Fruit fly (Drosophila melanogaster) whole organism, embryonic: ENCODE data around the gene MEP-1.

Experiments
- Awh ChIP-seq: fragments of 200-800 bp; sonication (Bioruptor generic); IDR thresholded peaks from 2 replicates; pipeline ENCODE4, ENCODE4 v1.3.6; 2022; ENCODE audit warnings: missing biosample characterization, missing genetic modification characterization
- B-H1 ChIP-seq: fragments of 200-800 bp; sonication (Bioruptor generic); IDR thresholded peaks from 3 replicates; pipeline ENCODE4 v1.3.6; 2022; ENCODE audit warnings: missing biosample characterization, missing genetic modification characterization
- Bdp1 ChIP-seq: fragments of 200-800 bp; sonication (Bioruptor generic); optimal IDR thresholded peaks from 3 replicates; lab custom pipeline; 2016; ENCODE audit warnings: missing biosample characterization, missing genetic modification characterization
- CG10321 ChIP-seq: fragments of 200-800 bp; sonication (Bioruptor generic); IDR thresholded peaks from 2 replicates; pipeline ENCODE4 v1.3.6; 2022; ENCODE audit warnings: missing biosample characterization, missing genetic modification characterization
- CG14441 ChIP-seq: fragments of 200-800 bp; sonication (Bioruptor generic); IDR thresholded peaks from 2 replicates; pipeline ENCODE4 v1.3.6; 2022; ENCODE audit warnings: missing biosample characterization, missing genetic modification characterization
- CG16779 ChIP-seq: fragments of 200-800 bp; sonication (Bioruptor generic); IDR thresholded peaks from 2 replicates; pipeline ENCODE4 v1.3.6; 2022; ENCODE audit warnings: missing biosample characterization, missing genetic modification characterization
- CG2199 ChIP-seq: fragments of 200-800 bp; sonication (Bioruptor generic); IDR thresholded peaks from 3 replicates; pipeline ENCODE4 v1.3.6; 2022; ENCODE audit warnings: missing biosample characterization, missing genetic modification characterization
- CG3163 ChIP-seq: fragments of 200-800 bp; sonication (Bioruptor generic); optimal IDR thresholded peaks from 3 replicates; lab custom pipeline; 2016; ENCODE audit warnings: missing biosample characterization, missing genetic modification characterization
- CG33557 ChIP-seq: fragments of 200-800 bp; sonication (Bioruptor generic); optimal IDR thresholded peaks from 2 replicates; lab custom pipeline; 2019; ENCODE audit warnings: missing biosample characterization, mild to moderate bottlenecking, missing genetic modification characterization, moderate library complexity
- CG3995 ChIP-seq: fragments of 200-800 bp; sonication (Bioruptor generic); optimal IDR thresholded peaks from 3 replicates; lab custom pipeline; 2016; ENCODE audit warnings: missing biosample characterization, missing genetic modification characterization
- CG4282 ChIP-seq: fragments of 200-800 bp; sonication (Bioruptor generic); optimal IDR thresholded peaks from 2 replicates; lab custom pipeline; 2016; ENCODE audit warnings: missing biosample characterization, missing genetic modification characterization
- CG5953 ChIP-seq: fragments of 200-800 bp; sonication (Bioruptor generic); IDR thresholded peaks from 2 replicates; pipeline ENCODE4 v1.3.6; 2022; ENCODE audit warnings: missing biosample characterization, missing genetic modification characterization
- CG8924 ChIP-seq: fragments of 200-800 bp; optimal IDR thresholded peaks from 3 replicates; lab custom pipeline; 2019; ENCODE audit warnings: missing biosample characterization, mild to moderate bottlenecking, missing genetic modification characterization, moderate library complexity
- CG9215 ChIP-seq: fragments of 200-800 bp; sonication (Bioruptor generic); IDR thresholded peaks from 2 replicates; pipeline ENCODE4 v1.3.6; 2022; ENCODE audit warnings: missing biosample characterization, missing genetic modification characterization
- CrebB ChIP-seq: fragments of 200-800 bp; sonication (Bioruptor generic); optimal IDR thresholded peaks from 3 replicates; lab custom pipeline; 2018; ENCODE audit warnings: missing biosample characterization, mild to moderate bottlenecking, missing genetic modification characterization
- Dip3 ChIP-seq: fragments of 200-800 bp; sonication (Bioruptor generic); optimal IDR thresholded peaks from 3 replicates; lab custom pipeline; 2016; ENCODE audit warnings: missing biosample characterization, missing genetic modification characterization
- Ets65A ChIP-seq: fragments of 200-800 bp; sonication (Bioruptor generic); peaks from one replicate; lab custom pipeline; 2016; ENCODE audit warnings: missing biosample characterization, missing genetic modification characterization
- GATAe ChIP-seq: fragments of 200-800 bp; sonication (Bioruptor generic); conservative IDR thresholded peaks from 2 replicates; pipeline ENCODE4 v1.3.6; 2022; ENCODE audit warnings: missing biosample characterization, missing genetic modification characterization
- Gsc ChIP-seq: fragments of 200-800 bp; sonication (Bioruptor generic); IDR thresholded peaks from 2 replicates; pipeline ENCODE4 v1.3.6; 2022; ENCODE audit warnings: missing biosample characterization, missing genetic modification characterization
- H15 ChIP-seq: fragments of 200-800 bp; sonication (Bioruptor generic); IDR thresholded peaks from 3 replicates; pipeline ENCODE4 v1.3.6; 2022; ENCODE audit warnings: missing biosample characterization, missing genetic modification characterization
- H2.0 ChIP-seq: fragments of 200-800 bp; sonication (Bioruptor generic); IDR thresholded peaks from 2 replicates; pipeline ENCODE4 v1.3.6; 2022; ENCODE audit warnings: missing biosample characterization, missing genetic modification characterization
- Jarid2 ChIP-seq: fragments of 200-800 bp; sonication (Bioruptor generic); optimal IDR thresholded peaks from 3 replicates; lab custom pipeline; 2017; ENCODE audit warnings: mild to moderate bottlenecking, missing biosample characterization, missing genetic modification reagents, missing genetic modification characterization
- Lpt ChIP-seq: fragments of >200 bp; optimal IDR thresholded peaks from 2 replicates; lab custom pipeline; 2018; ENCODE audit warnings: missing biosample characterization, missing genetic modification characterization
- Max ChIP-seq: fragments of 200-800 bp; sonication (Bioruptor generic); optimal IDR thresholded peaks from 2 replicates; lab custom pipeline; 2016; ENCODE audit warnings: missing biosample characterization, mild to moderate bottlenecking, missing genetic modification characterization
- Meics ChIP-seq: fragments of 200-800 bp; sonication (Bioruptor generic); optimal IDR thresholded peaks from 2 replicates; lab custom pipeline; 2017; ENCODE audit warnings: missing biosample characterization, mild to moderate bottlenecking, missing genetic modification characterization
- NFAT ChIP-seq: fragments of 200-800 bp; sonication (Bioruptor generic); IDR thresholded peaks from 2 replicates; pipeline ENCODE4 v1.3.6; 2022; ENCODE audit warnings: missing biosample characterization, missing genetic modification characterization
- Neu2 ChIP-seq: fragments of 200-800 bp; sonication (Bioruptor generic); optimal IDR thresholded peaks from 3 replicates; lab custom pipeline; 2016; ENCODE audit warnings: missing biosample characterization, missing genetic modification characterization, borderline replicate concordance
- Nf-YC ChIP-seq: fragments of 200-800 bp; optimal IDR thresholded peaks from 3 replicates; lab custom pipeline; 2019; ENCODE audit warnings: missing biosample characterization, mild to moderate bottlenecking, missing genetic modification characterization, moderate library complexity
- Ptx1 ChIP-seq: fragments of 200-800 bp; sonication (Bioruptor generic); IDR thresholded peaks from 2 replicates; pipeline ENCODE4 v1.3.6; 2022; ENCODE audit warnings: missing biosample characterization, missing genetic modification characterization
- az2 ChIP-seq: fragments of 200-800 bp; sonication (Bioruptor generic); optimal IDR thresholded peaks from 3 replicates; lab custom pipeline; 2016; ENCODE audit warnings: missing biosample characterization, missing genetic modification characterization
- bcd ChIP-seq: fragments of 200-800 bp; sonication (Bioruptor generic); optimal IDR thresholded peaks from 2 replicates; lab custom pipeline; 2017; ENCODE audit warnings: missing biosample characterization, mild to moderate bottlenecking, missing genetic modification characterization
- bsh ChIP-seq, 2 experiments: fragments of 200-800 bp; sonication (Bioruptor generic); optimal IDR thresholded peaks; 2 replicates each; lab custom pipeline; 2017 to 2018; ENCODE audit warnings: mild to moderate bottlenecking in 2 of 2, missing biosample characterization in 2 of 2, missing genetic modification characterization in 2 of 2, moderate library complexity in 1 of 2
- chif ChIP-seq, 2 experiments: fragments of 200-800 bp; sonication (Bioruptor generic); optimal IDR thresholded peaks; 3 replicates each; lab custom pipeline; 2016; ENCODE audit warnings: missing biosample characterization in 2 of 2, missing genetic modification characterization in 2 of 2
- chn ChIP-seq: fragments of 200-800 bp; sonication (Bioruptor generic); optimal IDR thresholded peaks from 2 replicates; lab custom pipeline; 2016; ENCODE audit warnings: missing biosample characterization, missing genetic modification characterization
- da ChIP-seq: fragments of 200-800 bp; sonication (Bioruptor generic); optimal IDR thresholded peaks from 2 replicates; lab custom pipeline; 2016; ENCODE audit warnings: missing biosample characterization, missing genetic modification characterization
- eyg ChIP-seq: fragments of 200-800 bp; sonication (Bioruptor generic); optimal IDR thresholded peaks from 3 replicates; lab custom pipeline; 2016; ENCODE audit warnings: missing biosample characterization, missing genetic modification characterization
- grn ChIP-seq: fragments of 200-800 bp; sonication (Bioruptor generic); optimal IDR thresholded peaks from 3 replicates; lab custom pipeline; 2017; ENCODE audit warnings: missing biosample characterization, missing genetic modification characterization
- gt ChIP-seq: fragments of 200-800 bp; sonication (Bioruptor generic); IDR thresholded peaks from 2 replicates; pipeline ENCODE4 v1.3.6; 2022; ENCODE audit warnings: missing biosample characterization, missing genetic modification characterization
- her ChIP-seq: fragments of 200-800 bp; sonication (Bioruptor generic); optimal IDR thresholded peaks from 2 replicates; lab custom pipeline; 2016; ENCODE audit warnings: missing biosample characterization, missing genetic modification characterization
- kni ChIP-seq: fragments of 200-800 bp; sonication (Bioruptor generic); optimal IDR thresholded peaks from 3 replicates; lab custom pipeline; 2017; ENCODE audit warnings: mild to moderate bottlenecking, missing biosample characterization, missing genetic modification reagents, missing genetic modification characterization
- nerfin-1 ChIP-seq: fragments of 200-800 bp; sonication (Bioruptor generic); optimal IDR thresholded peaks from 3 replicates; lab custom pipeline; 2019; ENCODE audit warnings: missing biosample characterization, mild to moderate bottlenecking, missing genetic modification characterization, moderate library complexity
- pb ChIP-seq: fragments of 200-800 bp; sonication (Bioruptor generic); optimal IDR thresholded peaks from 3 replicates; lab custom pipeline; 2016; ENCODE audit warnings: missing biosample characterization, missing genetic modification characterization
- pfk ChIP-seq: fragments of 200-800 bp; sonication (Bioruptor generic); optimal IDR thresholded peaks from 2 replicates; lab custom pipeline; 2018; ENCODE audit warnings: missing biosample characterization, mild to moderate bottlenecking, missing genetic modification characterization, moderate library complexity
- pnt ChIP-seq: fragments of 200-800 bp; sonication (Bioruptor generic); optimal IDR thresholded peaks from 3 replicates; lab custom pipeline; 2016; ENCODE audit warnings: missing biosample characterization, missing genetic modification characterization
- pum ChIP-seq: fragments of 200-800 bp; sonication (Bioruptor generic); optimal IDR thresholded peaks from 2 replicates; lab custom pipeline; 2016; ENCODE audit warnings: missing biosample characterization, missing genetic modification characterization
- sima ChIP-seq: fragments of 200-800 bp; sonication (Bioruptor generic); optimal IDR thresholded peaks from 2 replicates; lab custom pipeline; 2016; ENCODE audit warnings: missing biosample characterization, missing genetic modification characterization
- sna ChIP-seq: fragments of 200-800 bp; sonication (Bioruptor generic); IDR thresholded peaks from 2 replicates; pipeline ENCODE4 v1.3.6; 2022; ENCODE audit warnings: missing biosample characterization, missing genetic modification characterization; ENCODE audit not compliant: partially characterized antibody
- twi ChIP-seq: fragments of 200-800 bp; optimal IDR thresholded peaks from 2 replicates; lab custom pipeline; 2019; ENCODE audit warnings: missing biosample characterization, mild to moderate bottlenecking, missing genetic modification characterization, moderate library complexity
- zen ChIP-seq: fragments of 200-800 bp; sonication (Bioruptor generic); optimal IDR thresholded peaks from 3 replicates; lab custom pipeline; 2018; ENCODE audit warnings: missing biosample characterization, mild to moderate bottlenecking, missing genetic modification characterization, moderate library complexity
- zf30C ChIP-seq: fragments of 200-800 bp; sonication (Bioruptor generic); optimal IDR thresholded peaks from 3 replicates; lab custom pipeline; 2018; ENCODE audit warnings: missing biosample characterization, mild to moderate bottlenecking, missing genetic modification characterization

Gene MEP-1

DNA sequence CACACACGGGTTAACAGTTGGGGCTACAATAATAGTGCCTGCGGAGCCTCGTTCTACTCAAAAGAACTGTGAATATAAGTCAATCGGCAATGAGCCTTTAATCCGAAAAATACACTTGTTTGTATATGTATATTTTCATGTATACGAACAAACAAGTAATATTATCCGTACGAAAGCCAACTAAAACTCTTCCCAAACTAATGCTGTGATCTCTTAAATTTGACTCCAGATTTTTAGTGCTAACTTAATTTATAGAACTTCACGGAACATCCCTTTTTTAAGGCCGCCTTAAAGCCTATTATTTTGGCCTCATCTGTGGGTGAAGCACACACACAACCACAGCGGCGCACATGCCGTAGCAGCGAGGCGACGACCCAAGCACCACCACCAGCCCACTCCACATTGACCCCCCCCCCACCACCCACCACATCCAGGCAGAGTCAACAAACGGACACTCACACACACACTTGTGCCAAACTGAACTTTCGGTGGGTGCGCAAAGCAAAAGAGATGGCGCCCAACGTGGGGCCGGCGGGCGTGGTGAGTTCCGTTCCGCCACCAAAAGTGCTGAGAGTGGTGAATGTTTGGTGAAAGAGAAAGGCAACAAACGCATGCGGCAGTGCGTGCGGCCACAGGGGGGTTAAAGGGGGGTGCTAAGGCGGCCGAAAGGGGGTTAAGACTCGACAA, 47.3 kb upstream of the MEP-1 start (continued):
- TF ChIP-seq Jarid2 (GFP tag; lab: Kevin White, UChicago) (peak; percentile 74), twi (tag; lab: Kevin White, UChicago) (peak; percentile 53), sima (no peak), Gsc (GFP tag; lab: Robert Waterston, UW) (peak; percentile 55), CG16779 (GFP tag; lab: Robert Waterston, UW) (no peak), da (GFP tag; lab: Kevin White, UChicago) (no peak), Neu2 (GFP tag; lab: Kevin White, UChicago) (no peak), CrebB (peak; percentile 67), pnt (GFP tag; lab: Kevin White, UChicago) (peak; percentile 57), CG4282 (GFP tag; lab: Kevin White, UChicago) (no peak), pfk (GFP tag; lab: Kevin White, UChicago) (no peak), Lpt (no peak), pum (peak; percentile 69), az2 (GFP tag; lab: Kevin White, UChicago) (peak; percentile 82), B-H1 (GFP tag; lab: Robert Waterston, UW) (peak; percentile 40; the same call in 1 of the 3 replicates), NFAT (GFP tag; lab: Robert Waterston, UW) (no peak), eyg (GFP tag; lab: Kevin White, UChicago) (peak; percentile 64), H15 (GFP tag; lab: Robert Waterston, UW) (peak; percentile 46; the same call in 1 of the 3 replicates), CG3995 (GFP tag; lab: Kevin White, UChicago) (peak; percentile 10), Dip3 (GFP tag; lab: Kevin White, UChicago) (peak; percentile 66), Bdp1 (GFP tag; lab: Kevin White, UChicago) (peak; percentile 68), Awh (GFP tag; lab: Robert Waterston, UW) (0 out of 2 replicates have a peak, but pooled peaks have one; percentile 44), sna (GFP tag; lab: Robert Waterston, UW) (0 out of 2 replicates have a peak, but pooled peaks have one; percentile 33), CG33557 (peak; percentile 64), grn (no peak), CG3163 (GFP tag; lab: Kevin White, UChicago) (no peak), zen (peak; percentile 31), zf30C (GFP tag; lab: Kevin White, UChicago) (no peak), bcd (GFP tag; lab: Kevin White, UChicago) (peak; percentile 84), H2.0 (peak; percentile 51; the same call in 1 of the 2 replicates), bsh (GFP tag; optimal IDR thresholded peaks at IDR 0.05; lab: Kevin White, UChicago) (peak; percentile 80 to 86), CG2199 (GFP tag; lab: Robert Waterston, UW) (no peak), Ets65A (GFP tag; lab: Kevin White, UChicago) (peak; percentile 96), Max (GFP tag; lab: Kevin White, UChicago) (peak; percentile 69), Meics (GFP tag; lab: Kevin White, UChicago) (peak; percentile 88), pb (GFP tag; lab: Kevin White, UChicago) (peak; percentile 65), nerfin-1 (tag; lab: Kevin White, UChicago) (peak; percentile 73), kni (GFP tag; lab: Kevin White, UChicago) (peak; percentile 70), CG9215 (peak; percentile 66), CG8924 (tag; lab: Kevin White, UChicago) (peak; percentile 90), GATAe (GFP tag; lab: Robert Waterston, UW) (no peak), chn (GFP tag; lab: Kevin White, UChicago) (peak; percentile 77), CG5953 (GFP tag; lab: Robert Waterston, UW) (0 out of 2 replicates have a peak, but pooled peaks have one; percentile 41), CG10321 (GFP tag; lab: Robert Waterston, UW) (no peak), gt (peak; percentile 37; the same call in 1 of the 2 replicates), Nf-YC (tag; lab: Kevin White, UChicago) (peak; percentile 70), Ptx1 (GFP tag; lab: Robert Waterston, UW) (peak; percentile 80), chif (GFP tag; optimal IDR thresholded peaks at IDR 0.05; lab: Kevin White, UChicago) (peak; percentile 73 to 82), her (GFP tag; lab: Kevin White, UChicago) (no peak), CG14441 (GFP tag; lab: Robert Waterston, UW) (peak; percentile 74)
